Worm (Caenorhabditis elegans): ENCODE results near the gene Y73B3A.20.
"Not testable (repeated sequence)": the region's sequence is repeated elsewhere in the genome, so short reads cannot be mapped to it uniquely, and the experiment has no call there.

- TF ChIP-seq pha-4 (tag; optimal IDR thresholded peaks at IDR 0.05); ama-1 (optimal IDR thresholded peaks at IDR 0.05); eyg-1 (tag; optimal IDR thresholded peaks at IDR 0.05); elt-2 (tag; optimal IDR thresholded peaks at IDR 0.05); lim-6 (tag; optimal IDR thresholded peaks at IDR 0.05); K09A11.1 (tag; optimal IDR thresholded peaks at IDR 0.05; ENCODE audit: insufficient read depth); pros-1 (tag; optimal IDR thresholded peaks at IDR 0.05); pqm-1 (tag; optimal IDR thresholded peaks at IDR 0.05); ceh-45 (GFP tag; IDR thresholded peaks at IDR 0.05): not testable (repeated sequence)
Observed at ce11 chrX:104737-105136, 57.2 kb downstream of the Y73B3A.20 start, which contains the start of gene Y73B3A.4.
